Worm (Caenorhabditis elegans) whole organism, early embryonic: ENCODE results near the gene F43D2.7.

Experiments used
- B0310.2 ChIP-seq: sonication (generic microtip); optimal IDR thresholded peaks from 2 replicates; lab custom pipeline; 2016; ENCODE audit warnings: mild to moderate bottlenecking, missing genetic modification characterization, missing compliant biosample characterization
- aly-1 ChIP-seq: sonication (generic microtip); optimal IDR thresholded peaks from 2 replicates; lab custom pipeline; 2016; ENCODE audit warnings: missing genetic modification characterization, missing compliant biosample characterization
- ama-1 ChIP-seq: fragments of 150-350 bp; optimal IDR thresholded peaks from 2 replicates; lab custom pipeline; 2014
- flt-1 ChIP-seq: fragments of 200-800 bp; sonication (Bioruptor generic); IDR thresholded peaks from 2 replicates; pipeline ENCODE4 v1.3.6; 2022; ENCODE audit warnings: missing genetic modification characterization, missing compliant biosample characterization
- hmbx-1 ChIP-seq: sonication (generic microtip); optimal IDR thresholded peaks from 2 replicates; lab custom pipeline; 2016; ENCODE audit warnings: mild to moderate bottlenecking, missing genetic modification characterization, missing compliant biosample characterization
- hnd-1 ChIP-seq: sonication (generic microtip); optimal IDR thresholded peaks from 2 replicates; lab custom pipeline; 2016; ENCODE audit warnings: missing genetic modification characterization, missing compliant biosample characterization
- scrt-1 ChIP-seq: fragments of 200-800 bp; sonication (Bioruptor generic); IDR thresholded peaks from 2 replicates; pipeline ENCODE4 v1.3.6; 2022; ENCODE audit warnings: missing genetic modification characterization, missing compliant biosample characterization
- sea-1 ChIP-seq: fragments of 200-800 bp; sonication (Bioruptor generic); conservative IDR thresholded peaks from 2 replicates; pipeline ENCODE4 v1.3.6; 2022; ENCODE audit warnings: missing genetic modification characterization, missing compliant biosample characterization
- tbx-11 ChIP-seq: fragments of 200-800 bp; sonication (Bioruptor generic); IDR thresholded peaks from 2 replicates; pipeline ENCODE4 v1.3.6; 2022; ENCODE audit warnings: missing genetic modification characterization, missing compliant biosample characterization
- tbx-37 ChIP-seq: fragments of 200-800 bp; sonication (Bioruptor generic); conservative IDR thresholded peaks from 2 replicates; pipeline ENCODE4 v1.3.6; 2022; ENCODE audit warnings: missing genetic modification reagents, missing genetic modification characterization, missing compliant biosample characterization

DNA sequence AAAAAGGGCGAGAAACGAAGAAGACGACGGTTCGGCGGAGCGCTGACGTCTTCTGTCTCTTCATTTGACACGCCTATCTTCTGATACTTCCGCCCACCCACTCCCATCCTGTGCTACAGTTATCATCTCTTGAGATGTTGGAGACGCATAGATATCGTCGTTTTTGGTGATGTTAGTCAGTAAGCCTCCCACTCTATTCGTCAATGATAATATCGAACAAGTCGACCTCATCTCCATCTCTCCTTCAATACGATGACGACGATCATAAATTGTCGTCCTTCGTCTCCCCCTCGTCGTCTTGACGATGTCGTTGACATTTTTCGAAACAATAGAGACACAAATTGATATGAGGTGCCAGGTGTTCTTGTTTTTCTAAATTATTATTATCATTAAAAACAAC, 18.2 kb upstream of the F43D2.7 start, which contains the start of gene slc-25A29:
- TF ChIP-seq B0310.2 (tag; lab: Kevin White, UChicago), result no peak
- TF ChIP-seq aly-1 (tag; lab: Kevin White, UChicago), result no peak
- no peak for TF ChIP-seq flt-1
- TF ChIP-seq sea-1, result no peak
- no peak for TF ChIP-seq scrt-1
- no peak for TF ChIP-seq hnd-1 (tag; lab: Kevin White, UChicago)
- TF ChIP-seq hmbx-1 (tag; lab: Kevin White, UChicago), result no peak
- TF ChIP-seq tbx-37, result no peak
- TF ChIP-seq tbx-11 (GFP tag; lab: Robert Waterston, UW), result no peak
- no peak for TF ChIP-seq ama-1 (lab: Kevin White, UChicago)
